Worm (Caenorhabditis elegans) whole organism, young adult: ENCODE measurements around the gene R07G3.7.

Experiments
- B0261.1 ChIP-seq: sonication (generic microtip); optimal IDR thresholded peaks from 2 replicates; lab custom pipeline; 2016; ENCODE audit warnings: mild to moderate bottlenecking, missing genetic modification characterization, moderate library complexity, missing compliant biosample characterization
- C06A6.2 ChIP-seq: fragments of 200-800 bp; sonication (Bioruptor generic); conservative IDR thresholded peaks from 2 replicates; pipeline ENCODE4 v1.3.6; 2022; ENCODE audit warnings: missing genetic modification characterization, missing compliant biosample characterization
- F37B4.10 ChIP-seq: fragments of 200-800 bp; sonication (Bioruptor generic); IDR thresholded peaks from 2 replicates; pipeline ENCODE4 v1.3.6; 2022; ENCODE audit warnings: missing genetic modification characterization, missing compliant biosample characterization
- F49E8.2 ChIP-seq: sonication (generic microtip); optimal IDR thresholded peaks from 3 replicates; lab custom pipeline; 2017; ENCODE audit warnings: missing genetic modification characterization, mild to moderate bottlenecking, missing compliant biosample characterization, antibody characterized with exemption, moderate library complexity; ENCODE audit not compliant: insufficient read depth
- F57A8.1 ChIP-seq: fragments of 200-800 bp; sonication (Bioruptor generic); optimal IDR thresholded peaks from 2 replicates; lab custom pipeline; 2018; ENCODE audit warnings: mild to moderate bottlenecking, missing genetic modification characterization, moderate library complexity, missing compliant biosample characterization
- K11D2.4 ChIP-seq: fragments of 200-800 bp; sonication (Bioruptor generic); IDR thresholded peaks from 2 replicates; pipeline ENCODE4 v1.3.6; 2022; ENCODE audit warnings: missing genetic modification reagents, missing genetic modification characterization, missing compliant biosample characterization
- Y56A3A.18 ChIP-seq: fragments of 200-800 bp; sonication (Bioruptor generic); IDR thresholded peaks from 2 replicates; pipeline ENCODE4 v1.3.6; 2022; ENCODE audit warnings: missing genetic modification reagents, missing genetic modification characterization, missing compliant biosample characterization
- Y79H2A.3 ChIP-seq: fragments of 200-800 bp; sonication (Bioruptor generic); conservative IDR thresholded peaks from 2 replicates; pipeline ENCODE4 v1.3.6; 2022; ENCODE audit warnings: missing genetic modification reagents, missing genetic modification characterization, missing compliant biosample characterization
- ama-1 ChIP-seq, 3 experiments: fragments of 150-350 bp in 1 of 3; sonication (generic microtip) in 2 of 3; optimal IDR thresholded peaks; 2 replicates each; lab custom pipeline; 2014 to 2018; ENCODE audit warnings: missing biosample characterization in 2 of 3, missing genetic modification characterization in 2 of 3, missing genetic modification reagents in 2 of 3
- attf-3 ChIP-seq: fragments of 200-800 bp; sonication (Bioruptor generic); conservative IDR thresholded peaks from 2 replicates; pipeline ENCODE4 v1.3.6; 2022; ENCODE audit warnings: missing genetic modification reagents, missing genetic modification characterization, missing compliant biosample characterization
- attf-5 ChIP-seq: fragments of 200-800 bp; sonication (Bioruptor generic); optimal IDR thresholded peaks from 2 replicates; lab custom pipeline; 2018; ENCODE audit warnings: mild to moderate bottlenecking, missing genetic modification characterization, missing compliant biosample characterization
- attf-6 ChIP-seq: fragments of 200-800 bp; sonication (Bioruptor generic); IDR thresholded peaks from 2 replicates; pipeline ENCODE4 v1.3.6; 2022; ENCODE audit warnings: missing genetic modification reagents, missing genetic modification characterization, missing compliant biosample characterization
- bed-1 ChIP-seq: fragments of 200-800 bp; sonication (Bioruptor generic); IDR thresholded peaks from 2 replicates; pipeline ENCODE4 v1.3.6; 2022; ENCODE audit warnings: missing genetic modification reagents, missing genetic modification characterization, missing compliant biosample characterization
- ceh-40 ChIP-seq: fragments of 200-800 bp; sonication (Bioruptor generic); IDR thresholded peaks from 2 replicates; pipeline ENCODE4 v1.3.6; 2022; ENCODE audit warnings: missing genetic modification characterization, missing compliant biosample characterization
- ceh-58 ChIP-seq: fragments of 200-800 bp; sonication (Bioruptor generic); IDR thresholded peaks from 2 replicates; pipeline ENCODE4 v1.3.6; 2022; ENCODE audit warnings: missing genetic modification characterization, missing compliant biosample characterization
- ceh-79 ChIP-seq: sonication (generic microtip); optimal IDR thresholded peaks from 2 replicates; lab custom pipeline; 2017; ENCODE audit warnings: mild to moderate bottlenecking, missing genetic modification characterization, missing compliant biosample characterization
- dox-1 ChIP-seq: fragments of 200-800 bp; sonication (Bioruptor generic); IDR thresholded peaks from 2 replicates; pipeline ENCODE4 v1.3.6; 2022; ENCODE audit warnings: missing genetic modification reagents, missing genetic modification characterization, missing compliant biosample characterization
- dpff-1 ChIP-seq: sonication (generic microtip); optimal IDR thresholded peaks from 2 replicates; lab custom pipeline; 2017; ENCODE audit warnings: mild to moderate bottlenecking, missing genetic modification characterization, missing compliant biosample characterization
- dpl-1 ChIP-seq: fragments of 150-350 bp; optimal IDR thresholded peaks from 2 replicates; lab custom pipeline; 2014; ENCODE audit warnings: missing biosample characterization, missing genetic modification reagents, missing genetic modification characterization
- egl-18 ChIP-seq: fragments of 200-800 bp; sonication (Bioruptor generic); IDR thresholded peaks from 2 replicates; pipeline ENCODE4 v1.3.6; 2022; ENCODE audit warnings: missing genetic modification reagents, missing genetic modification characterization, missing compliant biosample characterization
- ekl-4 ChIP-seq: fragments of 200-800 bp; sonication (Bioruptor generic); IDR thresholded peaks from 2 replicates; pipeline ENCODE4 v1.3.6; 2022; ENCODE audit warnings: missing genetic modification reagents, missing genetic modification characterization, missing compliant biosample characterization
- him-1 ChIP-seq: sonication (generic microtip); optimal IDR thresholded peaks from 2 replicates; lab custom pipeline; 2016; ENCODE audit warnings: missing genotype, missing genetic modification reagents, missing genetic modification characterization, missing compliant biosample characterization
- hmg-1.2 ChIP-seq: fragments of 200-800 bp; sonication (Bioruptor generic); IDR thresholded peaks from 2 replicates; pipeline ENCODE4 v1.3.6; 2022; ENCODE audit warnings: missing genetic modification reagents, missing genetic modification characterization, missing compliant biosample characterization
- hrde-1 ChIP-seq: sonication (generic microtip); optimal IDR thresholded peaks from 2 replicates; lab custom pipeline; 2016; ENCODE audit warnings: missing genetic modification characterization, mild to moderate bottlenecking, missing compliant biosample characterization, moderate library complexity, missing genotype, missing genetic modification reagents, borderline replicate concordance
- let-607 ChIP-seq, 2 experiments: fragments of 200-800 bp in 1 of 2; sonication (Bioruptor generic) in 1 of 2; sonication (generic microtip) in 1 of 2; optimal IDR thresholded peaks; 2 replicates each; lab custom pipeline; 2016 to 2018; ENCODE audit warnings: mild to moderate bottlenecking in 2 of 2, missing compliant biosample characterization in 2 of 2, missing genetic modification characterization in 2 of 2, moderate library complexity in 2 of 2, missing genotype in 1 of 2
- lin-26 ChIP-seq: fragments of 200-800 bp; sonication (Bioruptor generic); IDR thresholded peaks from 2 replicates; pipeline ENCODE4 v1.3.6; 2022; ENCODE audit warnings: missing genetic modification reagents, missing genetic modification characterization, missing compliant biosample characterization
- lin-40 ChIP-seq: sonication (generic microtip); optimal IDR thresholded peaks from 2 replicates; lab custom pipeline; 2016; ENCODE audit warnings: missing genetic modification characterization, mild to moderate bottlenecking, missing compliant biosample characterization, missing genotype, missing genetic modification reagents
- lin-54 ChIP-seq: fragments of 200-800 bp; sonication (Bioruptor generic); optimal IDR thresholded peaks from 2 replicates; lab custom pipeline; 2018; ENCODE audit warnings: mild to moderate bottlenecking, missing genetic modification characterization, missing compliant biosample characterization
- madf-10 ChIP-seq: sonication (generic microtip); optimal IDR thresholded peaks from 2 replicates; lab custom pipeline; 2016; ENCODE audit warnings: mild to moderate bottlenecking, missing genetic modification characterization, missing compliant biosample characterization
- madf-8 ChIP-seq: fragments of 200-800 bp; sonication (Bioruptor generic); conservative IDR thresholded peaks from 2 replicates; pipeline ENCODE4 v1.3.6; 2022; ENCODE audit warnings: missing genetic modification reagents, missing genetic modification characterization, missing compliant biosample characterization
- mcd-1 ChIP-seq: fragments of 200-800 bp; sonication (Bioruptor generic); IDR thresholded peaks from 2 replicates; pipeline ENCODE4 v1.3.6; 2022; ENCODE audit warnings: missing genetic modification reagents, missing genetic modification characterization, missing compliant biosample characterization
- mel-28 ChIP-seq: sonication (generic microtip); optimal IDR thresholded peaks from 2 replicates; lab custom pipeline; 2016; ENCODE audit warnings: borderline replicate concordance, mild to moderate bottlenecking, missing genetic modification characterization, missing compliant biosample characterization
- nfya-1 ChIP-seq: sonication (generic microtip); optimal IDR thresholded peaks from 2 replicates; lab custom pipeline; 2017; ENCODE audit warnings: antibody characterized with exemption, missing compliant biosample characterization, missing genetic modification characterization, borderline replicate concordance; ENCODE audit not compliant: insufficient read depth
- nfyb-1 ChIP-seq: fragments of 200-800 bp; sonication (Bioruptor generic); IDR thresholded peaks from 2 replicates; pipeline ENCODE4 v1.3.6; 2022; ENCODE audit warnings: missing genetic modification reagents, missing genetic modification characterization, missing compliant biosample characterization
- nhr-80 ChIP-seq: sonication (generic microtip); optimal IDR thresholded peaks from 2 replicates; lab custom pipeline; 2016; ENCODE audit warnings: missing genetic modification characterization, missing compliant biosample characterization
- nhr-90 ChIP-seq: sonication (generic microtip); optimal IDR thresholded peaks from 2 replicates; lab custom pipeline; 2016; ENCODE audit warnings: missing genotype, mild to moderate bottlenecking, missing genetic modification characterization, missing compliant biosample characterization
- rcor-1 ChIP-seq: fragments of 200-800 bp; sonication (Bioruptor generic); IDR thresholded peaks from 2 replicates; pipeline ENCODE4 v1.3.6; 2022; ENCODE audit warnings: missing genetic modification reagents, missing genetic modification characterization, missing compliant biosample characterization
- rec-8 ChIP-seq, 2 experiments: sonication (generic microtip); optimal IDR thresholded peaks; 2 replicates each; lab custom pipeline; 2016; ENCODE audit warnings: mild to moderate bottlenecking in 2 of 2, missing genetic modification characterization in 2 of 2, missing genetic modification reagents in 2 of 2, missing genotype in 2 of 2, missing biosample characterization in 1 of 2, missing compliant biosample characterization in 1 of 2, moderate library complexity in 1 of 2
- repo-1 ChIP-seq: sonication (generic microtip); optimal IDR thresholded peaks from 2 replicates; lab custom pipeline; 2017; ENCODE audit warnings: mild to moderate bottlenecking, missing genetic modification characterization, missing compliant biosample characterization
- sea-2 ChIP-seq: fragments of 200-800 bp; sonication (Bioruptor generic); IDR thresholded peaks from 2 replicates; pipeline ENCODE4 v1.3.6; 2022; ENCODE audit warnings: missing genetic modification characterization, missing compliant biosample characterization
- somi-1 ChIP-seq: fragments of 200-800 bp; sonication (Bioruptor generic); optimal IDR thresholded peaks from 2 replicates; lab custom pipeline; 2018; ENCODE audit warnings: mild to moderate bottlenecking, missing genetic modification characterization, missing compliant biosample characterization
- tlf-1 ChIP-seq: fragments of 200-800 bp; sonication (Bioruptor generic); optimal IDR thresholded peaks from 2 replicates; lab custom pipeline; 2018; ENCODE audit warnings: mild to moderate bottlenecking, missing genetic modification characterization, missing compliant biosample characterization
- unc-130 ChIP-seq: sonication (generic microtip); optimal IDR thresholded peaks from 2 replicates; lab custom pipeline; 2016; ENCODE audit warnings: missing genetic modification reagents, missing genetic modification characterization, missing compliant biosample characterization
- unc-62 ChIP-seq: fragments of 150-350 bp; optimal IDR thresholded peaks from 2 replicates; lab custom pipeline; 2014; ENCODE audit warnings: missing biosample characterization, missing genetic modification reagents, missing genetic modification characterization
- zfh-2 ChIP-seq: fragments of 200-800 bp; sonication (Bioruptor generic); conservative IDR thresholded peaks from 2 replicates; pipeline ENCODE4 v1.3.6; 2022; ENCODE audit warnings: missing genetic modification reagents, missing genetic modification characterization, missing compliant biosample characterization
- zim-3 ChIP-seq: sonication (generic microtip); optimal IDR thresholded peaks from 2 replicates; lab custom pipeline; 2017; ENCODE audit warnings: mild to moderate bottlenecking, missing genetic modification characterization, moderate library complexity, missing compliant biosample characterization
- ztf-28 ChIP-seq: fragments of 200-800 bp; sonication (Bioruptor generic); IDR thresholded peaks from 2 replicates; pipeline ENCODE4 v1.3.6; 2022; ENCODE audit warnings: missing genetic modification reagents, missing genetic modification characterization, missing compliant biosample characterization

The R07G3.7 gene

ce11 chrII:7636941-7637340 is 23.4 kb upstream of the R07G3.7 start:
- TF ChIP-seq tlf-1 (GFP tag; lab: Kevin White, UChicago) = no peak
- TF ChIP-seq repo-1 (tag; lab: Kevin White, UChicago) = no peak
- TF ChIP-seq mel-28 (tag; lab: Kevin White, UChicago) = no peak
- no peak for TF ChIP-seq dox-1 (GFP tag; lab: Robert Waterston, UW)
- no peak for TF ChIP-seq nfya-1 (tag; lab: Kevin White, UChicago)
- TF ChIP-seq lin-54 (GFP tag; lab: Kevin White, UChicago) = no peak
- TF ChIP-seq unc-130 (GFP tag; lab: Kevin White, UChicago) = no peak
- no peak for TF ChIP-seq ztf-28 (GFP tag; lab: Robert Waterston, UW)
- no peak for TF ChIP-seq ceh-40
- TF ChIP-seq unc-62 = no peak

ce11 chrII:7635296-7635695 is 21.8 kb upstream of the R07G3.7 start:
- TF ChIP-seq dpl-1 (no peak), let-607 (tag; optimal IDR thresholded peaks at IDR 0.05; lab: Kevin White, UChicago) (no peak), zim-3 (tag; lab: Kevin White, UChicago) (no peak), attf-3 (GFP tag; lab: Robert Waterston, UW) (no peak), madf-8 (GFP tag; lab: Robert Waterston, UW) (no peak), rcor-1 (no peak), F49E8.2 (no peak), nfya-1 (tag; lab: Kevin White, UChicago) (no peak), egl-18 (GFP tag; lab: Robert Waterston, UW) (no peak), K11D2.4 (no peak), nhr-90 (tag; lab: Kevin White, UChicago) (no peak), hrde-1 (tag; lab: Kevin White, UChicago) (no peak), nfyb-1 (0 out of 2 replicates have a peak, but pooled peaks have one; percentile 17), somi-1 (GFP tag; lab: Kevin White, UChicago) (no peak), hmg-1.2 (no peak), ekl-4 (GFP tag; lab: Robert Waterston, UW) (no peak), madf-10 (tag; lab: Kevin White, UChicago) (no peak), dpff-1 (tag; lab: Kevin White, UChicago) (no peak), mcd-1 (GFP tag; lab: Robert Waterston, UW) (no peak), Y56A3A.18 (no peak), F57A8.1 (no peak), ztf-28 (GFP tag; lab: Robert Waterston, UW) (no peak), zfh-2 (GFP tag; lab: Robert Waterston, UW) (peak; percentile 92), dox-1 (GFP tag; lab: Robert Waterston, UW) (0 out of 2 replicates have a peak, but pooled peaks have one; percentile 13), nhr-80 (no peak), lin-26 (peak; percentile 14; the same call in 1 of the 2 replicates), him-1 (tag; lab: Kevin White, UChicago) (no peak), F37B4.10 (GFP tag; lab: Robert Waterston, UW) (0 out of 2 replicates have a peak, but pooled peaks have one; percentile 14), attf-5 (no peak), attf-6 (no peak), lin-40 (tag; lab: Kevin White, UChicago) (no peak), C06A6.2 (GFP tag; lab: Robert Waterston, UW) (no peak), ceh-79 (no peak), ceh-58 (GFP tag; lab: Robert Waterston, UW) (no peak), Y79H2A.3 (GFP tag; lab: Robert Waterston, UW) (no peak), ama-1 (optimal IDR thresholded peaks at IDR 0.05; lab: Kevin White, UChicago) (no peak), ama-1 (GFP tag; optimal IDR thresholded peaks at IDR 0.05; lab: Kevin White, UChicago) (no peak), bed-1 (no peak), B0261.1 (tag; lab: Kevin White, UChicago) (no peak), rec-8 (tag; optimal IDR thresholded peaks at IDR 0.05; lab: Kevin White, UChicago) (no peak), sea-2 (no peak)
